Worm (Caenorhabditis elegans) whole organism, L3 larva: ENCODE measurements around the gene C02C6.14.

ENCODE experiments used
- egl-27 ChIP-seq: sonication (generic microtip); optimal IDR thresholded peaks from 4 replicates; lab custom pipeline; 2017; ENCODE audit warnings: missing biosample characterization, missing genetic modification reagents, missing genetic modification characterization
- nhr-23 ChIP-seq: fragments of 150-350 bp; optimal IDR thresholded peaks from 2 replicates; lab custom pipeline; 2014; ENCODE audit warnings: missing biosample characterization, missing genetic modification reagents, missing genetic modification characterization

DNA sequence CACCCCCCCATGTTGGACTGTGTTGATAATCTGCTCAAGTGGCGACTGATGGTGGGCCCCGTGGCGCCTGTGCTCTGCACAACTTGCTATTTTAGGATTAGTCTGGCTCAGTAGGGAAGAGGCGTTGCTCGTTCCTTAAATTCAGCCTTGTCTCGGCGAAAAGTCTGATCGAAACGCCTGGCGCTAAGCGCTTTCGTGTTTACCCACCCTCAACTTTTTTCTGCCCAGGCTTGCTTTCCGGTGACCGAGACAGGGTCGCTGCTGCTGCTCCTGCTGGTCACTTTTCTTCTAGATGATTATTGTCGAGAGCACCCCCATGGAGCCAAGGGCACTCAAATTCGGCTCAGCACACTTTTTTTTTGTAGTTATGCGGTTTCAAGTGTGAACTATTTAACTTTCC lies 22.9 kb upstream of the C02C6.14 start:
- TF ChIP-seq nhr-23 (tag; lab: Kevin White, UChicago) (no peak), egl-27 (tag; lab: Kevin White, UChicago) (no peak)
